Fruit fly (Drosophila melanogaster): Measurements from ENCODE around the gene Alp12.

Alp12 gene

DNA sequence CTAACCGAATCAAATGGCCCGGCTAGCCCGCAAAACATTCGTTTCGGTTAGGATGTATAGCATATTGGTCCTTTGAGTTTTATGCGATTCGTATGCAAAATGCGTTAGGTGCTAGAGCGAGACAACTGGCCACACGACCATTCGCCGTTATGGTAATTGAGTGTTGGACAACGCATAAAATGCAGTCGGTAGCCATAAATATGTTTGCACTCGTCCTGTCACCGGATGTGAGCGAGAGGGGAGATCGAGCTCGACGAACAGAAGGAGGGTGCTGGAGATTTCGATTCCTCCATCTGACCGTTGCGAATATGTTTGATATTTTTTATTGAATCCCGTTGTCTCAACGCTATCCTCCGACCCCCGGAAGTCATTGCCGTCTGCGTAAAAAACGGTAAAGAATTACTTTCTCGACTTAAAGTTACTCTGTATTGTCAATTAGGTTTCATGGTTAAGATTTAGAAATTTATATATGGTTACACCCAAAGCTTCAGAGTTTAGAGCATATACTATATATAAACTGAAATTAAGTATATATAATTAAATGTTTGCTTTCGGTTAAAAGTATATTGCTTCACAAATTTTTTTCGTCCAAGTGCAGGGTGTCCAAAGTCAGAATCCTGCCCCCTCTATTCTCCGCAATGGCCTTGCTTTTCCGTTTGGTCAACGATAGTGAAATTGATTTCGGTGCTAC is 34.2 kb downstream of the Alp12 start (continued):
- TF ChIP-seq eve (GFP tag; optimal IDR thresholded peaks at IDR 0.05) = no peak

- TF ChIP-seq bigmax (GFP tag; optimal IDR thresholded peaks at IDR 0.05) (no peak), chn (GFP tag; optimal IDR thresholded peaks at IDR 0.05) (no peak), CG4730 (GFP tag; IDR thresholded peaks at IDR 0.05) (no peak), trem (tag; optimal IDR thresholded peaks at IDR 0.05) (no peak), ac (GFP tag; optimal IDR thresholded peaks at IDR 0.05) (no peak), Dll (GFP tag; IDR thresholded peaks at IDR 0.05; ENCODE audit: partially characterized antibody) (no peak), nerfin-1 (tag; optimal IDR thresholded peaks at IDR 0.05) (peak; percentile 14), Kr (GFP tag; optimal IDR thresholded peaks at IDR 0.05) (peak; percentile 52), pros (GFP tag; optimal IDR thresholded peaks at IDR 0.05) (peak; percentile 84), tll (GFP tag; optimal IDR thresholded peaks at IDR 0.05) (peak in 1 of 2 experiments; percentile 40), Ets65A (GFP tag) (peak; percentile 2), CG13775 (GFP tag; optimal IDR thresholded peaks at IDR 0.05) (no peak), Nf-YB (GFP tag; optimal IDR thresholded peaks at IDR 0.05) (peak; percentile 5), zen (tag; optimal IDR thresholded peaks at IDR 0.05) (peak; percentile 34), CG8359 (GFP tag; optimal IDR thresholded peaks at IDR 0.05; ENCODE audit: borderline replicate concordance) (no peak), CG2712 (tag; optimal IDR thresholded peaks at IDR 0.05) (no peak), hth (optimal IDR thresholded peaks at IDR 0.05) (peak; percentile 1), Dip3 (GFP tag; optimal IDR thresholded peaks at IDR 0.05) (no peak)
Observed at dm6 chr2L:19459404-19459803, 35.6 kb downstream of the Alp12 start.

DNA sequence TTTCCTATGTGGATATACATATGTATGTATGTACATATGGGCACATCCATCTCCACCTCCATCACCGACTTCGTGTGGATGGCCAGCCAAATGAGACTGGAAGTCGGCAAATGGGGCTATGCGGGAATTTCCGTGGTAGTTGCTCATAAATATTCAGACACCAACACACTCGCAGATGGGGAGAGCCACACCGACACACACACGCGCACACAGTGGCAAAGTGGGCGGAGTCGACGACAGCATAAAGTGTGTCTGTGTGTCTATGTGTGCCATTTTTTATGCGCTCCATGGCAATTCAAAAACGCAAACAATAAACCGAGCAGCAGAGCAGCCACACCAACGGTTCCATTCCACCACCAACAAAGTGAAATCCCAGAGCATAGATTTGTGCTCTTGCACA is 39.0 kb downstream of the Alp12 start:
- TF ChIP-seq Nf-YB (GFP tag; optimal IDR thresholded peaks at IDR 0.05) (peak; percentile 84), pho (GFP tag; optimal IDR thresholded peaks at IDR 0.05) (no peak), nerfin-1 (tag; optimal IDR thresholded peaks at IDR 0.05) (peak; percentile 28), abd-A (tag; optimal IDR thresholded peaks at IDR 0.05) (peak; percentile 73), CG8290 (GFP tag; optimal IDR thresholded peaks at IDR 0.05) (no peak), CG8290 (tag; optimal IDR thresholded peaks at IDR 0.05) (no peak), CG4360 (GFP tag; IDR thresholded peaks at IDR 0.05) (peak; percentile 13; the same call in 1 of the 2 replicates), CG12155 (GFP tag; optimal IDR thresholded peaks at IDR 0.05) (no peak), CTCF (GFP tag; optimal IDR thresholded peaks at IDR 0.05) (no peak), CG8478 (optimal IDR thresholded peaks at IDR 0.05) (peak; percentile 45), Deaf1 (tag; optimal IDR thresholded peaks at IDR 0.05) (peak; percentile 76), mirr (GFP tag; optimal IDR thresholded peaks at IDR 0.05) (no peak), CG2875 (GFP tag; optimal IDR thresholded peaks at IDR 0.05) (no peak), Neu2 (GFP tag; optimal IDR thresholded peaks at IDR 0.05; ENCODE audit: borderline replicate concordance) (no peak), Rfx (GFP tag; IDR thresholded peaks at IDR 0.05) (0 out of 2 replicates have a peak, but pooled peaks have one; percentile 20), CG3065 (GFP tag; optimal IDR thresholded peaks at IDR 0.05) (no peak), CG6272 (GFP tag; IDR thresholded peaks at IDR 0.05) (no peak), CG2202 (tag; optimal IDR thresholded peaks at IDR 0.05) (no peak), Mes4 (GFP tag; optimal IDR thresholded peaks at IDR 0.05) (no peak), Adf1 (GFP tag; IDR thresholded peaks at IDR 0.05) (peak; percentile 7; the same call in 1 of the 2 replicates), CG15601 (tag; optimal IDR thresholded peaks at IDR 0.05) (no peak), chinmo (GFP tag; IDR thresholded peaks at IDR 0.05; ENCODE audit: partially characterized antibody) (0 out of 4 replicates have a peak, but pooled peaks have one; percentile 34), inv (GFP tag; IDR thresholded peaks at IDR 0.05; ENCODE audit: partially characterized antibody) (no peak), cg (GFP tag; optimal IDR thresholded peaks at IDR 0.05) (peak; percentile 78), Fer1 (GFP tag; optimal IDR thresholded peaks at IDR 0.05) (no peak), CG6791 (GFP tag; IDR thresholded peaks at IDR 0.05; ENCODE audit: partially characterized antibody) (0 out of 3 replicates have a peak, but pooled peaks have one; percentile 15), CG9932 (GFP tag; IDR thresholded peaks at IDR 0.05) (0 out of 2 replicates have a peak, but pooled peaks have one; percentile 31), E2f1 (GFP tag; IDR thresholded peaks at IDR 0.05) (no peak), pzg (GFP tag; optimal IDR thresholded peaks at IDR 0.05) (no peak), Ravus (GFP tag; IDR thresholded peaks at IDR 0.05) (no peak), CG13287 (GFP tag; IDR thresholded peaks at IDR 0.05; ENCODE audit: partially characterized antibody) (no peak)

All from whole organism, embryonic.